Worm (Caenorhabditis elegans) whole organism, L2 larva: Measurements from ENCODE around the gene C43D7.7.
"Not testable (repeated sequence)": the region's sequence is repeated elsewhere in the genome, so short reads cannot be mapped to it uniquely, and the experiment has no call there.

Source experiments
- F13H6.1 ChIP-seq: sonication (generic microtip); optimal IDR thresholded peaks from 2 replicates; lab custom pipeline; 2016; ENCODE audit warnings: missing genetic modification characterization, missing compliant biosample characterization
- Y55F3AM.14 ChIP-seq: fragments of 200-800 bp; sonication (Bioruptor generic); optimal IDR thresholded peaks from 2 replicates; lab custom pipeline; 2018; ENCODE audit warnings: mild to moderate bottlenecking, missing genetic modification characterization, missing compliant biosample characterization
- ZK546.5 ChIP-seq: sonication (generic microtip); optimal IDR thresholded peaks from 2 replicates; lab custom pipeline; 2017; ENCODE audit warnings: missing biosample characterization, missing genetic modification characterization
- aly-2 ChIP-seq: fragments of 150-350 bp; optimal IDR thresholded peaks from 2 replicates; lab custom pipeline; 2014; ENCODE audit warnings: missing biosample characterization, missing genetic modification characterization
- ama-1 ChIP-seq: fragments of 150-350 bp; optimal IDR thresholded peaks from 2 replicates; lab custom pipeline; 2018; ENCODE audit warnings: inconsistent platforms
- ceh-82 ChIP-seq: fragments of 150-350 bp; optimal IDR thresholded peaks from 2 replicates; lab custom pipeline; 2014; ENCODE audit warnings: missing biosample characterization, missing genetic modification characterization
- crh-2 ChIP-seq: sonication (generic microtip); optimal IDR thresholded peaks from 2 replicates; lab custom pipeline; 2017; ENCODE audit warnings: missing biosample characterization, missing genetic modification characterization
- egl-27 ChIP-seq: sonication (generic microtip); optimal IDR thresholded peaks from 3 replicates; lab custom pipeline; 2017; ENCODE audit warnings: missing biosample characterization, missing genetic modification reagents, missing genetic modification characterization
- elt-1 ChIP-seq: fragments of 150-350 bp; optimal IDR thresholded peaks from 2 replicates; lab custom pipeline; 2014; ENCODE audit warnings: missing biosample characterization, missing genetic modification characterization
- elt-3 ChIP-seq: sonication (generic microtip); optimal IDR thresholded peaks from 2 replicates; lab custom pipeline; 2017; ENCODE audit warnings: missing biosample characterization, missing genetic modification characterization
- fos-1 ChIP-seq: fragments of 150-350 bp; optimal IDR thresholded peaks from 2 replicates; lab custom pipeline; 2014; ENCODE audit warnings: missing biosample characterization, missing genetic modification characterization
- lin-11 ChIP-seq: fragments of 150-350 bp; sonication (generic microtip); optimal IDR thresholded peaks from 2 replicates; lab custom pipeline; 2014; ENCODE audit warnings: missing biosample characterization, missing genetic modification characterization, inconsistent platforms, mixed read lengths
- lin-13 ChIP-seq: fragments of 150-350 bp; optimal IDR thresholded peaks from 2 replicates; lab custom pipeline; 2014; ENCODE audit warnings: missing biosample characterization, missing genetic modification reagents, missing genetic modification characterization
- lin-39 ChIP-seq: fragments of 150-350 bp; optimal IDR thresholded peaks from 2 replicates; lab custom pipeline; 2014; ENCODE audit warnings: missing biosample characterization, missing genetic modification reagents, missing genetic modification characterization
- lsy-2 ChIP-seq, 2 experiments: fragments of 150-350 bp in 1 of 2; sonication (generic microtip) in 1 of 2; optimal IDR thresholded peaks; 2 replicates each; lab custom pipeline; 2014 to 2017; ENCODE audit warnings: missing biosample characterization in 2 of 2, missing genetic modification characterization in 2 of 2
- mab-5 ChIP-seq: fragments of 150-350 bp; optimal IDR thresholded peaks from 2 replicates; lab custom pipeline; 2014; ENCODE audit warnings: missing biosample characterization, missing genetic modification characterization
- mbf-1 ChIP-seq: sonication (generic microtip); optimal IDR thresholded peaks from 2 replicates; lab custom pipeline; 2017; ENCODE audit warnings: missing biosample characterization, missing genetic modification characterization
- nhr-10 ChIP-seq: sonication (generic microtip); optimal IDR thresholded peaks from 2 replicates; lab custom pipeline; 2017; ENCODE audit warnings: missing biosample characterization, missing genetic modification characterization
- nhr-11 ChIP-seq: fragments of 150-350 bp; optimal IDR thresholded peaks from 2 replicates; lab custom pipeline; 2014; ENCODE audit warnings: missing biosample characterization, missing genetic modification characterization
- nhr-129 ChIP-seq: fragments of 150-350 bp; optimal IDR thresholded peaks from 2 replicates; lab custom pipeline; 2014; ENCODE audit warnings: missing biosample characterization, missing genetic modification characterization
- nhr-21 ChIP-seq: fragments of 150-350 bp; optimal IDR thresholded peaks from 2 replicates; lab custom pipeline; 2014; ENCODE audit warnings: missing biosample characterization, missing genetic modification characterization
- nhr-23 ChIP-seq: fragments of 150-350 bp; optimal IDR thresholded peaks from 2 replicates; lab custom pipeline; 2014; ENCODE audit warnings: missing biosample characterization, missing genetic modification reagents, missing genetic modification characterization
- nhr-237 ChIP-seq: fragments of 150-350 bp; optimal IDR thresholded peaks from 2 replicates; lab custom pipeline; 2014; ENCODE audit warnings: missing biosample characterization, missing genetic modification characterization
- nhr-25 ChIP-seq: fragments of 150-350 bp; sonication (generic microtip); optimal IDR thresholded peaks from 3 replicates; lab custom pipeline; 2014; ENCODE audit warnings: missing biosample characterization, missing genetic modification characterization
- nhr-6 ChIP-seq: fragments of 150-350 bp; optimal IDR thresholded peaks from 2 replicates; lab custom pipeline; 2014; ENCODE audit warnings: missing biosample characterization, missing genetic modification characterization
- nhr-77 ChIP-seq: fragments of 150-350 bp; optimal IDR thresholded peaks from 2 replicates; lab custom pipeline; 2014; ENCODE audit warnings: missing biosample characterization, missing genetic modification characterization
- sem-4 ChIP-seq: fragments of 150-350 bp; optimal IDR thresholded peaks from 2 replicates; lab custom pipeline; 2014; ENCODE audit warnings: missing biosample characterization, missing genetic modification reagents, missing genetic modification characterization
- snpc-4 ChIP-seq: fragments of 150-350 bp; optimal IDR thresholded peaks from 2 replicates; lab custom pipeline; 2014; ENCODE audit warnings: missing biosample characterization, missing genetic modification characterization
- unc-55 ChIP-seq: fragments of 150-350 bp; sonication (generic microtip); optimal IDR thresholded peaks from 3 replicates; lab custom pipeline; 2014; ENCODE audit warnings: missing biosample characterization, missing genetic modification reagents, missing genetic modification characterization
- unc-62 ChIP-seq: fragments of 150-350 bp; optimal IDR thresholded peaks from 2 replicates; lab custom pipeline; 2014; ENCODE audit warnings: missing biosample characterization, missing genetic modification reagents, missing genetic modification characterization
- zag-1 ChIP-seq: fragments of 150-350 bp; optimal IDR thresholded peaks from 2 replicates; lab custom pipeline; 2014; ENCODE audit warnings: missing biosample characterization, missing genetic modification characterization
- ztf-1 ChIP-seq: fragments of 200-800 bp; sonication (Bioruptor generic); conservative IDR thresholded peaks from 2 replicates; pipeline ENCODE4 v1.3.6; 2022; ENCODE audit warnings: missing genetic modification characterization, missing compliant biosample characterization
- ztf-11 ChIP-seq: sonication (generic microtip); optimal IDR thresholded peaks from 2 replicates; lab custom pipeline; 2017; ENCODE audit warnings: missing biosample characterization, missing genetic modification characterization
- ztf-4 ChIP-seq: fragments of 150-350 bp; optimal IDR thresholded peaks from 2 replicates; lab custom pipeline; 2014; ENCODE audit warnings: missing biosample characterization, missing genetic modification characterization

The C43D7.7 gene

ce11 chrV:19329263-19329662, 10.0 kb upstream of the C43D7.7 start, which contains the start of gene fbxb-65:
fbxb-65 (plus strand) TSS chrV:19329563.
- TF ChIP-seq nhr-77 (tag; lab: Kevin White, UChicago) (no peak), aly-2 (no peak), elt-3 (tag; lab: Kevin White, UChicago) (no peak), lin-11 (tag; lab: Kevin White, UChicago) (no peak), ama-1 (lab: Kevin White, UChicago) (no peak), lin-39 (tag; lab: Kevin White, UChicago) (no peak)

ce11 chrV:19325436-19325835, 6.1 kb upstream of the C43D7.7 start:
- TF ChIP-seq egl-27 (tag; lab: Kevin White, UChicago) (no peak), elt-3 (tag; lab: Kevin White, UChicago) (no peak), lin-13 (no peak), lin-39 (tag; lab: Kevin White, UChicago) (no peak)

- TF ChIP-seq nhr-129 (tag; lab: Kevin White, UChicago) (no peak), F13H6.1 (tag; lab: Kevin White, UChicago) (no peak), ztf-4 (no peak), sem-4 (tag; lab: Kevin White, UChicago) (no peak), nhr-237 (tag; lab: Kevin White, UChicago) (no peak), nhr-21 (tag; lab: Kevin White, UChicago) (no peak), Y55F3AM.14 (GFP tag; lab: Kevin White, UChicago) (no peak), ztf-11 (tag; lab: Kevin White, UChicago) (no peak), lin-11 (tag; lab: Kevin White, UChicago) (no peak), zag-1 (no peak), egl-27 (tag; lab: Kevin White, UChicago) (no peak)
Observed at ce11 chrV:19322387-19322786, 3.1 kb upstream of the C43D7.7 start, which contains the start of gene C43D7.4. C43D7.4 (minus strand) TSS chrV:19322487.

- TF ChIP-seq ceh-82: no peak
- no peak for TF ChIP-seq unc-55 (GFP tag; lab: Kevin White, UChicago)
- no peak for TF ChIP-seq snpc-4 (tag; lab: Kevin White, UChicago)
- TF ChIP-seq Y55F3AM.14 (GFP tag; lab: Kevin White, UChicago): no peak
- TF ChIP-seq fos-1 (tag; lab: Kevin White, UChicago): no peak
- TF ChIP-seq zag-1: no peak
- TF ChIP-seq crh-2 (tag; lab: Kevin White, UChicago): no peak
Observed at ce11 chrV:19320385-19320784, 1.1 kb upstream of the C43D7.7 start, which contains the start of gene sdz-6. sdz-6 (plus strand) TSS chrV:19320613.

- not testable (repeated sequence) for TF ChIP-seq lin-11 (tag; lab: Kevin White, UChicago); unc-55 (GFP tag; lab: Kevin White, UChicago); snpc-4 (tag; lab: Kevin White, UChicago)
Observed at ce11 chrV:19317058-19317457, 2.3 kb downstream of the C43D7.7 start, which contains the start of gene srh-208. srh-208 (plus strand) TSS chrV:19317358.

ce11 chrV:19312975-19313374, 6.3 kb downstream of the C43D7.7 start, which contains the start of gene fbxb-64:
fbxb-64 (plus strand) TSS chrV:19313275.
- TF ChIP-seq fos-1 (tag; lab: Kevin White, UChicago) (no peak), nhr-21 (tag; lab: Kevin White, UChicago) (no peak), lsy-2 (tag; optimal IDR thresholded peaks at IDR 0.05; lab: Kevin White, UChicago) (no peak), lin-11 (tag; lab: Kevin White, UChicago) (no peak), ztf-1 (GFP tag; lab: Robert Waterston, UW) (no peak), elt-1 (tag; lab: Kevin White, UChicago) (no peak), nhr-25 (tag; lab: Kevin White, UChicago) (no peak), nhr-23 (tag; lab: Kevin White, UChicago) (no peak), ZK546.5 (tag; lab: Kevin White, UChicago) (no peak), nhr-10 (tag; lab: Kevin White, UChicago) (no peak), nhr-6 (tag; lab: Kevin White, UChicago) (no peak), nhr-237 (tag; lab: Kevin White, UChicago) (no peak), aly-2 (no peak), mab-5 (tag; lab: Kevin White, UChicago) (no peak), unc-55 (GFP tag; lab: Kevin White, UChicago) (no peak), nhr-11 (no peak), unc-62 (GFP tag; lab: Kevin White, UChicago) (no peak), lin-39 (tag; lab: Kevin White, UChicago) (no peak), mbf-1 (no peak), F13H6.1 (tag; lab: Kevin White, UChicago) (no peak)
